Fruit fly (Drosophila melanogaster): ENCODE results near the gene Roc1a.

Roc1a gene

DNA sequence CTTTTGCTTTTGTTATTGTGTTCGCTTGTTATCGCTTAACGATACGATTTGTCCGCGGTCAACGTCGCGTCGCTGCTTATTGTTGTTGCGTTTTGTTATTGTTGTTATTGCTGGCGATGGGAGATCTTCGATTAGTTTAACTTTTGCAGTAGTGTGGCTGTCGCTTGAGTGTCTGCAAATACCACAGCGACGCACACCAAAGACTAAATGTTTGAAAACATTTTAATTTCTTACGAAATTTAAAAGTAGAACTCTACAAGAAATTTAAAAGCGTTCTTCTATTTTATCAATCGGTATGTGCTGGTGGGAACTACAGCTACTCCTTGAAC lies 27.0 kb upstream of the Roc1a start, which contains the start of gene spdi (continued):
- TF ChIP-seq otp (GFP tag; IDR thresholded peaks at IDR 0.05) (no peak), CG18619 (GFP tag; optimal IDR thresholded peaks at IDR 0.05) (no peak), aop (GFP tag; IDR thresholded peaks at IDR 0.05) (no peak), pnt (GFP tag; optimal IDR thresholded peaks at IDR 0.05) (no peak), CG9437 (GFP tag; optimal IDR thresholded peaks at IDR 0.05) (no peak), ssp (GFP tag; IDR thresholded peaks at IDR 0.05) (no peak), croc (GFP tag; conservative IDR thresholded peaks at IDR 0.05) (no peak), fd3F (GFP tag; optimal IDR thresholded peaks at IDR 0.05) (no peak), fru (optimal IDR thresholded peaks at IDR 0.05) (no peak), sima (GFP tag; optimal IDR thresholded peaks at IDR 0.05) (no peak), CG32772 (GFP tag; IDR thresholded peaks at IDR 0.05) (no peak), CG2678 (tag; optimal IDR thresholded peaks at IDR 0.05) (no peak), onecut (GFP tag; IDR thresholded peaks at IDR 0.05) (no peak), CG8359 (GFP tag; optimal IDR thresholded peaks at IDR 0.05; ENCODE audit: borderline replicate concordance) (no peak), Six4 (GFP tag; optimal IDR thresholded peaks at IDR 0.05) (no peak), CG1792 (GFP tag; optimal IDR thresholded peaks at IDR 0.05) (no peak), CG4820 (GFP tag; optimal IDR thresholded peaks at IDR 0.05) (no peak), oc (tag; optimal IDR thresholded peaks at IDR 0.05) (no peak), nerfin-2 (GFP tag; IDR thresholded peaks at IDR 0.05; ENCODE audit: partially characterized antibody) (0 out of 2 replicates have a peak, but pooled peaks have one; percentile 41), CG2199 (GFP tag; IDR thresholded peaks at IDR 0.05) (no peak), CG16813 (GFP tag; IDR thresholded peaks at IDR 0.05; ENCODE audit: partially characterized antibody) (no peak; the same call in 2 of the 3 replicates), unc-4 (GFP tag; IDR thresholded peaks at IDR 0.05; ENCODE audit: partially characterized antibody) (0 out of 2 replicates have a peak, but pooled peaks have one; percentile 36), Hr3 (GFP tag; optimal IDR thresholded peaks at IDR 0.05) (no peak), CG2120 (GFP tag; optimal IDR thresholded peaks at IDR 0.05) (no peak), CG5245 (GFP tag; optimal IDR thresholded peaks at IDR 0.05) (no peak), sc (optimal IDR thresholded peaks at IDR 0.05) (no peak), sc (GFP tag; optimal IDR thresholded peaks at IDR 0.05) (no peak), CG4360 (GFP tag; IDR thresholded peaks at IDR 0.05) (peak; percentile 90), ham (GFP tag; IDR thresholded peaks at IDR 0.05) (no peak), CG6791 (GFP tag; IDR thresholded peaks at IDR 0.05; ENCODE audit: partially characterized antibody) (peak; percentile 50; the same call in 1 of the 3 replicates), CG10654 (GFP tag; optimal IDR thresholded peaks at IDR 0.05) (no peak), CG18599 (GFP tag; optimal IDR thresholded peaks at IDR 0.05) (no peak), eve (GFP tag; optimal IDR thresholded peaks at IDR 0.05) (no peak), CG14050 (GFP tag; IDR thresholded peaks at IDR 0.05) (no peak), ewg (GFP tag; optimal IDR thresholded peaks at IDR 0.05) (no peak), MBD-R2 (GFP tag; IDR thresholded peaks at IDR 0.05) (peak; percentile 54), CG13424 (tag; optimal IDR thresholded peaks at IDR 0.05) (no peak), bcd (GFP tag; optimal IDR thresholded peaks at IDR 0.05) (no peak), cwo (GFP tag; optimal IDR thresholded peaks at IDR 0.05) (no peak), CG7745 (tag; optimal IDR thresholded peaks at IDR 0.05) (no peak), Stat92E (GFP tag; optimal IDR thresholded peaks at IDR 0.05) (no peak), pb (GFP tag; optimal IDR thresholded peaks at IDR 0.05) (no peak), E2f1 (GFP tag; IDR thresholded peaks at IDR 0.05) (no peak), CG9797 (GFP tag; optimal IDR thresholded peaks at IDR 0.05) (peak; percentile 79), CG31441 (GFP tag; IDR thresholded peaks at IDR 0.05) (no peak), CG16779 (GFP tag; IDR thresholded peaks at IDR 0.05) (no peak), inv (GFP tag; IDR thresholded peaks at IDR 0.05; ENCODE audit: partially characterized antibody) (no peak), CG15269 (tag; optimal IDR thresholded peaks at IDR 0.05) (no peak), CG10366 (GFP tag; IDR thresholded peaks at IDR 0.05) (no peak), CG15514 (GFP tag; optimal IDR thresholded peaks at IDR 0.05) (peak; percentile 61), tap (tag; optimal IDR thresholded peaks at IDR 0.05) (no peak), Lim3 (GFP tag; IDR thresholded peaks at IDR 0.05) (no peak)
